Fruit fly (Drosophila melanogaster): Measurements from ENCODE around the gene caps.
A peak's percentile ranks its signal among the peaks of the same experiment; 100 is the strongest.

caps gene

dm6 chr3L:13259617-13260016 is 31.1 kb downstream of the caps start:
- no peak for TF ChIP-seq gl (tag; optimal IDR thresholded peaks at IDR 0.05)
- TF ChIP-seq CG9948 (tag; optimal IDR thresholded peaks at IDR 0.05), result no peak
- TF ChIP-seq CG10348 (GFP tag; IDR thresholded peaks at IDR 0.05), result no peak
- no peak for TF ChIP-seq EcR (GFP tag; optimal IDR thresholded peaks at IDR 0.05)
- TF ChIP-seq CG32121 (GFP tag; IDR thresholded peaks at IDR 0.05), result no peak
- TF ChIP-seq CG15710 (tag; optimal IDR thresholded peaks at IDR 0.05), result no peak
- TF ChIP-seq Snoo (tag; optimal IDR thresholded peaks at IDR 0.05), result no peak
- TF ChIP-seq CG13204 (GFP tag; optimal IDR thresholded peaks at IDR 0.05), result no peak
- TF ChIP-seq Pif1B (GFP tag; optimal IDR thresholded peaks at IDR 0.05), result no peak
- no peak for TF ChIP-seq CG8301 (tag; optimal IDR thresholded peaks at IDR 0.05)
- TF ChIP-seq CG8159 (tag; optimal IDR thresholded peaks at IDR 0.05), result no peak
- TF ChIP-seq Pif1A (GFP tag; optimal IDR thresholded peaks at IDR 0.05), result no peak
- TF ChIP-seq CG12605 (GFP tag; IDR thresholded peaks at IDR 0.05), result no peak
- TF ChIP-seq Ets98B (GFP tag; IDR thresholded peaks at IDR 0.05), result no peak
- no peak for TF ChIP-seq D1 (tag; optimal IDR thresholded peaks at IDR 0.05)
- no peak for TF ChIP-seq CG34367 (tag; optimal IDR thresholded peaks at IDR 0.05)
- TF ChIP-seq rn (GFP tag; IDR thresholded peaks at IDR 0.05), result no peak
- TF ChIP-seq CG14655 (GFP tag; optimal IDR thresholded peaks at IDR 0.05), result no peak
- no peak for TF ChIP-seq CG4496 (GFP tag; IDR thresholded peaks at IDR 0.05)
- no peak for TF ChIP-seq CG17806 (tag; optimal IDR thresholded peaks at IDR 0.05)

dm6 chr3L:13260718-13261318 is 32.3 kb downstream of the caps start:
- TF ChIP-seq fd96Ca (GFP tag; IDR thresholded peaks at IDR 0.05) (no peak), CG13204 (GFP tag; optimal IDR thresholded peaks at IDR 0.05) (no peak), CG15710 (tag; optimal IDR thresholded peaks at IDR 0.05) (no peak)

dm6 chr3L:13262250-13262649 is 33.8 kb downstream of the caps start:
- TF ChIP-seq CG15710 (tag; optimal IDR thresholded peaks at IDR 0.05), result no peak
- TF ChIP-seq CG8159 (tag; optimal IDR thresholded peaks at IDR 0.05), result no peak
- TF ChIP-seq CG17806 (tag; optimal IDR thresholded peaks at IDR 0.05), result peak; percentile 13
- peak; percentile 60; the same call in 1 of the 3 replicates for TF ChIP-seq CG4496 (GFP tag; IDR thresholded peaks at IDR 0.05)
- no peak for TF ChIP-seq CG10348 (GFP tag; IDR thresholded peaks at IDR 0.05)
- TF ChIP-seq CG32121 (GFP tag; IDR thresholded peaks at IDR 0.05), result peak; percentile 32; the same call in 1 of the 2 replicates
- peak; percentile 51 for TF ChIP-seq CG14655 (GFP tag; optimal IDR thresholded peaks at IDR 0.05)
- TF ChIP-seq fd96Ca (GFP tag; IDR thresholded peaks at IDR 0.05), result no peak
- TF ChIP-seq CG9948 (tag; optimal IDR thresholded peaks at IDR 0.05), result peak; percentile 10
- peak; percentile 21; the same call in 1 of the 2 replicates for TF ChIP-seq Ets98B (GFP tag; IDR thresholded peaks at IDR 0.05)
- peak; percentile 33 for TF ChIP-seq CG8301 (tag; optimal IDR thresholded peaks at IDR 0.05)
- no peak for TF ChIP-seq Snoo (tag; optimal IDR thresholded peaks at IDR 0.05)

- no peak for TF ChIP-seq CG4496 (GFP tag; IDR thresholded peaks at IDR 0.05)
- peak; percentile 52 for TF ChIP-seq CG17806 (tag; optimal IDR thresholded peaks at IDR 0.05)
- TF ChIP-seq fd96Ca (GFP tag; IDR thresholded peaks at IDR 0.05), result no peak
- peak; percentile 35 for TF ChIP-seq CG34367 (tag; optimal IDR thresholded peaks at IDR 0.05)
- no peak for TF ChIP-seq Ets98B (GFP tag; IDR thresholded peaks at IDR 0.05)
- peak; percentile 57 for TF ChIP-seq CG8159 (tag; optimal IDR thresholded peaks at IDR 0.05)
- TF ChIP-seq CG8301 (tag; optimal IDR thresholded peaks at IDR 0.05), result peak; percentile 44
- peak; percentile 49 for TF ChIP-seq Pif1A (GFP tag; optimal IDR thresholded peaks at IDR 0.05)
- peak; percentile 57 for TF ChIP-seq CG14655 (GFP tag; optimal IDR thresholded peaks at IDR 0.05)
- TF ChIP-seq Pif1B (GFP tag; optimal IDR thresholded peaks at IDR 0.05), result peak; percentile 53
- TF ChIP-seq CG32121 (GFP tag; IDR thresholded peaks at IDR 0.05), result no peak
- TF ChIP-seq CG15710 (tag; optimal IDR thresholded peaks at IDR 0.05), result peak; percentile 63
- no peak for TF ChIP-seq D1 (tag; optimal IDR thresholded peaks at IDR 0.05)
- TF ChIP-seq CG9948 (tag; optimal IDR thresholded peaks at IDR 0.05), result peak; percentile 59
- TF ChIP-seq rn (GFP tag; IDR thresholded peaks at IDR 0.05), result no peak
- no peak for TF ChIP-seq CG10348 (GFP tag; IDR thresholded peaks at IDR 0.05)
- TF ChIP-seq EcR (GFP tag; optimal IDR thresholded peaks at IDR 0.05), result no peak
- TF ChIP-seq gl (tag; optimal IDR thresholded peaks at IDR 0.05), result no peak
- TF ChIP-seq CG13204 (GFP tag; optimal IDR thresholded peaks at IDR 0.05), result peak; percentile 2
- peak; percentile 38 for TF ChIP-seq Snoo (tag; optimal IDR thresholded peaks at IDR 0.05)
These were observed 35.3 kb downstream of the caps start for dm6 chr3L:13263801-13264200.

- TF ChIP-seq CG12605 (GFP tag; IDR thresholded peaks at IDR 0.05) (no peak), CG17806 (tag; optimal IDR thresholded peaks at IDR 0.05) (no peak), Pif1A (GFP tag; optimal IDR thresholded peaks at IDR 0.05) (no peak), Ets98B (GFP tag; IDR thresholded peaks at IDR 0.05) (no peak), D1 (tag; optimal IDR thresholded peaks at IDR 0.05) (no peak), CG13204 (GFP tag; optimal IDR thresholded peaks at IDR 0.05) (no peak), CG15710 (tag; optimal IDR thresholded peaks at IDR 0.05) (no peak), CG8159 (tag; optimal IDR thresholded peaks at IDR 0.05) (no peak), CG10348 (GFP tag; IDR thresholded peaks at IDR 0.05) (no peak), CG8301 (tag; optimal IDR thresholded peaks at IDR 0.05) (no peak), rn (GFP tag; IDR thresholded peaks at IDR 0.05) (no peak), Pif1B (GFP tag; optimal IDR thresholded peaks at IDR 0.05) (no peak), fd96Ca (GFP tag; IDR thresholded peaks at IDR 0.05) (no peak), Snoo (tag; optimal IDR thresholded peaks at IDR 0.05) (no peak), CG34367 (tag; optimal IDR thresholded peaks at IDR 0.05) (no peak), CG32121 (GFP tag; IDR thresholded peaks at IDR 0.05) (no peak), EcR (GFP tag; optimal IDR thresholded peaks at IDR 0.05) (no peak), CG4496 (GFP tag; IDR thresholded peaks at IDR 0.05) (no peak)
These were observed 37.6 kb downstream of the caps start for dm6 chr3L:13266078-13266477.

dm6 chr3L:13267254-13267653 is 38.8 kb downstream of the caps start:
- no peak for TF ChIP-seq CG10348 (GFP tag; IDR thresholded peaks at IDR 0.05)
- no peak for TF ChIP-seq EcR (GFP tag; optimal IDR thresholded peaks at IDR 0.05)
- TF ChIP-seq Snoo (tag; optimal IDR thresholded peaks at IDR 0.05), result peak; percentile 65
- TF ChIP-seq CG8301 (tag; optimal IDR thresholded peaks at IDR 0.05), result peak; percentile 41
- TF ChIP-seq D1 (tag; optimal IDR thresholded peaks at IDR 0.05), result no peak
- no peak; the same call in 1 of the 2 replicates for TF ChIP-seq Ets98B (GFP tag; IDR thresholded peaks at IDR 0.05)
- no peak for TF ChIP-seq rn (GFP tag; IDR thresholded peaks at IDR 0.05)
- peak; percentile 59 for TF ChIP-seq CG14655 (GFP tag; optimal IDR thresholded peaks at IDR 0.05)
- TF ChIP-seq CG4496 (GFP tag; IDR thresholded peaks at IDR 0.05), result peak; percentile 49; the same call in 1 of the 3 replicates
- peak; percentile 88 for TF ChIP-seq CG15710 (tag; optimal IDR thresholded peaks at IDR 0.05)
- peak; percentile 76 for TF ChIP-seq Pif1B (GFP tag; optimal IDR thresholded peaks at IDR 0.05)
- TF ChIP-seq Pif1A (GFP tag; optimal IDR thresholded peaks at IDR 0.05), result peak; percentile 72
- TF ChIP-seq fd96Ca (GFP tag; IDR thresholded peaks at IDR 0.05), result no peak; the same call in 2 of the 3 replicates
- TF ChIP-seq CG34367 (tag; optimal IDR thresholded peaks at IDR 0.05), result peak; percentile 85
- 0 out of 2 replicates have a peak, but pooled peaks have one; percentile 29 for TF ChIP-seq CG32121 (GFP tag; IDR thresholded peaks at IDR 0.05)
- peak; percentile 66 for TF ChIP-seq CG9948 (tag; optimal IDR thresholded peaks at IDR 0.05)
- peak; percentile 63 for TF ChIP-seq CG13204 (GFP tag; optimal IDR thresholded peaks at IDR 0.05)
- no peak for TF ChIP-seq gl (tag; optimal IDR thresholded peaks at IDR 0.05)
- TF ChIP-seq CG17806 (tag; optimal IDR thresholded peaks at IDR 0.05), result peak; percentile 73
- peak; percentile 86 for TF ChIP-seq CG8159 (tag; optimal IDR thresholded peaks at IDR 0.05)
- TF ChIP-seq CG12605 (GFP tag; IDR thresholded peaks at IDR 0.05), result no peak
